Fruit fly (Drosophila melanogaster): ENCODE results near the gene Zip89B.
A peak's percentile ranks its signal among the peaks of the same experiment; 100 is the strongest.

The Zip89B gene

dm6 chr3R:16316747-16317146, 11.2 kb downstream of the Zip89B start (continued):
- peak; percentile 15 to 95 for TF ChIP-seq ss (GFP tag; optimal IDR thresholded peaks at IDR 0.05)
- no peak for TF ChIP-seq fkh (GFP tag; optimal IDR thresholded peaks at IDR 0.05)
- no peak for TF ChIP-seq CG31627 (GFP tag; optimal IDR thresholded peaks at IDR 0.05)
- no peak for TF ChIP-seq fd59A (GFP tag; optimal IDR thresholded peaks at IDR 0.05)
- TF ChIP-seq achi (GFP tag; optimal IDR thresholded peaks at IDR 0.05), result no peak
- TF ChIP-seq CG10631 (GFP tag; optimal IDR thresholded peaks at IDR 0.05), result no peak
- TF ChIP-seq Gug (GFP tag; IDR thresholded peaks at IDR 0.05), result no peak
- TF ChIP-seq net (GFP tag; optimal IDR thresholded peaks at IDR 0.05), result no peak
- TF ChIP-seq cyc (GFP tag; optimal IDR thresholded peaks at IDR 0.05), result no peak
- TF ChIP-seq CG7368 (GFP tag; optimal IDR thresholded peaks at IDR 0.05), result peak; percentile 27
- TF ChIP-seq CG16779 (tag; optimal IDR thresholded peaks at IDR 0.05), result no peak

dm6 chr3R:16321538-16321937, 16.0 kb downstream of the Zip89B start, which contains the start of gene CG44044:
Gene CG44044, plus strand, starts transcription at chr3R:16321838.
- TF ChIP-seq fd85E (GFP tag; optimal IDR thresholded peaks at IDR 0.05), result no peak
- no peak for TF ChIP-seq Sox102F (GFP tag; optimal IDR thresholded peaks at IDR 0.05)
- TF ChIP-seq Gug (GFP tag; IDR thresholded peaks at IDR 0.05), result no peak
- TF ChIP-seq CG32006 (GFP tag; optimal IDR thresholded peaks at IDR 0.05), result no peak
- no peak for TF ChIP-seq CG16779 (tag; optimal IDR thresholded peaks at IDR 0.05)
- TF ChIP-seq pdm3 (GFP tag; optimal IDR thresholded peaks at IDR 0.05), result no peak
- TF ChIP-seq CG11762 (GFP tag; optimal IDR thresholded peaks at IDR 0.05; ENCODE audit: insufficient read depth), result no peak
- no peak for TF ChIP-seq CG31627 (GFP tag; optimal IDR thresholded peaks at IDR 0.05)
- no peak for TF ChIP-seq net (GFP tag; optimal IDR thresholded peaks at IDR 0.05)
- TF ChIP-seq CG9139 (GFP tag; optimal IDR thresholded peaks at IDR 0.05), result no peak
- no peak for TF ChIP-seq ss (GFP tag; optimal IDR thresholded peaks at IDR 0.05)

dm6 chr3R:16323093-16323492, 17.5 kb downstream of the Zip89B start, which contains the start of gene CG6901:
Gene CG6901, plus strand, starts transcription at chr3R:16323415.
- no peak for TF ChIP-seq CG8319 (GFP tag; optimal IDR thresholded peaks at IDR 0.05)
- TF ChIP-seq Sox102F (GFP tag; optimal IDR thresholded peaks at IDR 0.05), result no peak
- no peak for TF ChIP-seq CG6792 (GFP tag; optimal IDR thresholded peaks at IDR 0.05)
- TF ChIP-seq Smox (GFP tag; optimal IDR thresholded peaks at IDR 0.05), result no peak
- TF ChIP-seq CG8632 (GFP tag; optimal IDR thresholded peaks at IDR 0.05), result no peak
- no peak for TF ChIP-seq CG34406 (GFP tag; optimal IDR thresholded peaks at IDR 0.05)
- TF ChIP-seq eg (GFP tag; IDR thresholded peaks at IDR 0.05), result no peak
- TF ChIP-seq Eip78C (GFP tag), result no peak
- TF ChIP-seq dac (GFP tag; optimal IDR thresholded peaks at IDR 0.05), result no peak
- no peak for TF ChIP-seq CG6854 (GFP tag; optimal IDR thresholded peaks at IDR 0.05)
- no peak for TF ChIP-seq dsx (GFP tag; optimal IDR thresholded peaks at IDR 0.05; ENCODE audit: poor library complexity, severe bottlenecking)
- no peak for TF ChIP-seq svp (GFP tag)
- TF ChIP-seq Hr39 (GFP tag; optimal IDR thresholded peaks at IDR 0.05), result no peak
- no peak for TF ChIP-seq CG9139 (GFP tag; optimal IDR thresholded peaks at IDR 0.05)
- no peak for TF ChIP-seq CG11294 (GFP tag; IDR thresholded peaks at IDR 0.05)
- no peak for TF ChIP-seq Sox14 (GFP tag; optimal IDR thresholded peaks at IDR 0.05)
- no peak for TF ChIP-seq Eip75B (GFP tag; optimal IDR thresholded peaks at IDR 0.05)

- TF ChIP-seq ss (GFP tag; optimal IDR thresholded peaks at IDR 0.05) (no peak), CG11762 (GFP tag; optimal IDR thresholded peaks at IDR 0.05; ENCODE audit: insufficient read depth) (no peak), Sox14 (GFP tag; optimal IDR thresholded peaks at IDR 0.05) (no peak), CG1621 (tag; optimal IDR thresholded peaks at IDR 0.05) (no peak), topi (GFP tag; optimal IDR thresholded peaks at IDR 0.05) (no peak), vri (GFP tag; optimal IDR thresholded peaks at IDR 0.05) (no peak), cyc (GFP tag; optimal IDR thresholded peaks at IDR 0.05) (no peak), CG10631 (GFP tag; optimal IDR thresholded peaks at IDR 0.05) (no peak), Met (GFP tag; optimal IDR thresholded peaks at IDR 0.05) (no peak), lz (GFP tag; optimal IDR thresholded peaks at IDR 0.05) (no peak), esn (GFP tag; optimal IDR thresholded peaks at IDR 0.05) (no peak), Ets96B (tag; optimal IDR thresholded peaks at IDR 0.05) (no peak), CG7368 (GFP tag; optimal IDR thresholded peaks at IDR 0.05) (no peak), CG11902 (GFP tag; optimal IDR thresholded peaks at IDR 0.05) (no peak)
These were observed 19.6 kb downstream of the Zip89B start, which contains the start of gene CG17929 for dm6 chr3R:16325192-16325591. Gene CG17929, plus strand, starts transcription at chr3R:16325492.
